Fruit fly (Drosophila melanogaster): ENCODE data around the gene sgl.

The sgl gene

dm6 chr3L:7003132-7003531 lies 38.6 kb upstream of the sgl start (continued):
- TF ChIP-seq ap (GFP tag; IDR thresholded peaks at IDR 0.05): no peak
- no peak for TF ChIP-seq YL-1 (GFP tag; optimal IDR thresholded peaks at IDR 0.05)
- TF ChIP-seq Hmx (GFP tag; optimal IDR thresholded peaks at IDR 0.05): no peak
- peak; percentile 19 for TF ChIP-seq Med (GFP tag)
- TF ChIP-seq CG9215 (GFP tag; IDR thresholded peaks at IDR 0.05): no peak
- peak; percentile 23; the same call in 1 of the 2 replicates for TF ChIP-seq slbo (GFP tag; IDR thresholded peaks at IDR 0.05)
- TF ChIP-seq CG13624 (GFP tag; optimal IDR thresholded peaks at IDR 0.05): no peak
- TF ChIP-seq CG8388 (GFP tag; optimal IDR thresholded peaks at IDR 0.05): no peak
- TF ChIP-seq CG4328 (GFP tag; optimal IDR thresholded peaks at IDR 0.05): no peak

dm6 chr3L:7002355-7002754 lies 37.8 kb upstream of the sgl start:
- TF ChIP-seq Asciz (GFP tag; optimal IDR thresholded peaks at IDR 0.05) (no peak), tup (GFP tag; optimal IDR thresholded peaks at IDR 0.05) (no peak), CG13123 (GFP tag; optimal IDR thresholded peaks at IDR 0.05) (no peak), Abd-B (GFP tag; optimal IDR thresholded peaks at IDR 0.05) (no peak), org-1 (GFP tag; optimal IDR thresholded peaks at IDR 0.05) (no peak), CG32532 (GFP tag; IDR thresholded peaks at IDR 0.05) (no peak), ken (GFP tag; IDR thresholded peaks at IDR 0.05) (no peak), YL-1 (GFP tag; optimal IDR thresholded peaks at IDR 0.05) (no peak), NC2α (GFP tag; optimal IDR thresholded peaks at IDR 0.05) (no peak), jing (GFP tag; optimal IDR thresholded peaks at IDR 0.05) (no peak), CG11504 (tag; optimal IDR thresholded peaks at IDR 0.05) (no peak)

- TF ChIP-seq CG30403 (GFP tag; optimal IDR thresholded peaks at IDR 0.05): peak; percentile 24
- TF ChIP-seq Eip74EF (GFP tag; optimal IDR thresholded peaks at IDR 0.05): no peak
- TF ChIP-seq CG17829 (tag; optimal IDR thresholded peaks at IDR 0.05): no peak
- TF ChIP-seq CkIIα-i1 (GFP tag; IDR thresholded peaks at IDR 0.05): no peak
- TF ChIP-seq CG1233 (GFP tag; optimal IDR thresholded peaks at IDR 0.05): no peak
- no peak for TF ChIP-seq mam (GFP tag; optimal IDR thresholded peaks at IDR 0.05)
- 0 out of 2 replicates have a peak, but pooled peaks have one; percentile 20 for TF ChIP-seq ttk (GFP tag; IDR thresholded peaks at IDR 0.05)
- no peak for TF ChIP-seq Xbp1 (GFP tag; optimal IDR thresholded peaks at IDR 0.05)
- TF ChIP-seq CG2712 (tag; optimal IDR thresholded peaks at IDR 0.05): peak; percentile 32
- no peak for TF ChIP-seq Sox102F (GFP tag; optimal IDR thresholded peaks at IDR 0.05)
- 0 out of 2 replicates have a peak, but pooled peaks have one; percentile 9 for TF ChIP-seq Rx (GFP tag; IDR thresholded peaks at IDR 0.05)
- TF ChIP-seq Myb (GFP tag; optimal IDR thresholded peaks at IDR 0.05): no peak
- TF ChIP-seq CG4328 (GFP tag; optimal IDR thresholded peaks at IDR 0.05): no peak
- TF ChIP-seq CG15073 (GFP tag; optimal IDR thresholded peaks at IDR 0.05): no peak
- no peak for TF ChIP-seq CG13624 (GFP tag; optimal IDR thresholded peaks at IDR 0.05)
- no peak for TF ChIP-seq CG2129 (GFP tag; IDR thresholded peaks at IDR 0.05; ENCODE audit: partially characterized antibody)
- peak; percentile 51 for TF ChIP-seq gem (tag; optimal IDR thresholded peaks at IDR 0.05)
- peak; percentile 47; the same call in 1 of the 2 replicates for TF ChIP-seq CG31441 (GFP tag; IDR thresholded peaks at IDR 0.05)
- TF ChIP-seq wdn (GFP tag; IDR thresholded peaks at IDR 0.05): no peak
- 0 out of 3 replicates have a peak, but pooled peaks have one; percentile 17 for TF ChIP-seq CG11695 (GFP tag; IDR thresholded peaks at IDR 0.05)
- TF ChIP-seq sens (GFP tag): peak; percentile 3
- peak; percentile 31 for TF ChIP-seq lmd (GFP tag; IDR thresholded peaks at IDR 0.05)
- TF ChIP-seq Trl (optimal IDR thresholded peaks at IDR 0.05): no peak
- no peak for TF ChIP-seq Trl (GFP tag; optimal IDR thresholded peaks at IDR 0.05)
- TF ChIP-seq Rfx (GFP tag; IDR thresholded peaks at IDR 0.05): 0 out of 2 replicates have a peak, but pooled peaks have one; percentile 15
- TF ChIP-seq h (optimal IDR thresholded peaks at IDR 0.05): no peak
- no peak for TF ChIP-seq chn (GFP tag; optimal IDR thresholded peaks at IDR 0.05)
- TF ChIP-seq CoRest (tag; optimal IDR thresholded peaks at IDR 0.05): no peak
- TF ChIP-seq CG6272 (GFP tag; IDR thresholded peaks at IDR 0.05): no peak
- TF ChIP-seq wek (GFP tag; optimal IDR thresholded peaks at IDR 0.05): no peak
- TF ChIP-seq CG18262 (tag; optimal IDR thresholded peaks at IDR 0.05): peak; percentile 11
- no peak for TF ChIP-seq Fer2 (tag; optimal IDR thresholded peaks at IDR 0.05)
- TF ChIP-seq dysf (GFP tag; IDR thresholded peaks at IDR 0.05): peak; percentile 41; the same call in 1 of the 3 replicates
Measured at dm6 chr3L:7001855-7002254, 37.3 kb upstream of the sgl start.

All from whole organism, embryonic.